Worm (Caenorhabditis elegans) whole organism, L2 larva: Measurements from ENCODE around the gene T07C4.3.
A peak's percentile ranks its signal among the peaks of the same experiment; 100 is the strongest.

Experiments
- C34F6.9 ChIP-seq: fragments of 150-350 bp; optimal IDR thresholded peaks from 2 replicates; lab custom pipeline; 2014; ENCODE audit warnings: missing biosample characterization, missing genetic modification characterization
- F13H6.1 ChIP-seq: sonication (generic microtip); optimal IDR thresholded peaks from 2 replicates; lab custom pipeline; 2016; ENCODE audit warnings: missing genetic modification characterization, missing compliant biosample characterization
- Y55F3AM.14 ChIP-seq: fragments of 200-800 bp; sonication (Bioruptor generic); optimal IDR thresholded peaks from 2 replicates; lab custom pipeline; 2018; ENCODE audit warnings: mild to moderate bottlenecking, missing genetic modification characterization, missing compliant biosample characterization
- ZK546.5 ChIP-seq: sonication (generic microtip); optimal IDR thresholded peaks from 2 replicates; lab custom pipeline; 2017; ENCODE audit warnings: missing biosample characterization, missing genetic modification characterization
- alr-1 ChIP-seq: fragments of 150-350 bp; optimal IDR thresholded peaks from 2 replicates; lab custom pipeline; 2014; ENCODE audit warnings: missing biosample characterization, missing genetic modification characterization
- aly-2 ChIP-seq: fragments of 150-350 bp; optimal IDR thresholded peaks from 2 replicates; lab custom pipeline; 2014; ENCODE audit warnings: missing biosample characterization, missing genetic modification characterization
- ama-1 ChIP-seq: fragments of 150-350 bp; optimal IDR thresholded peaks from 2 replicates; lab custom pipeline; 2018; ENCODE audit warnings: inconsistent platforms
- blmp-1 ChIP-seq: sonication (generic microtip); optimal IDR thresholded peaks from 2 replicates; lab custom pipeline; 2017; ENCODE audit warnings: missing genetic modification characterization, mild to moderate bottlenecking, missing compliant biosample characterization, antibody characterized with exemption, moderate library complexity; ENCODE audit not compliant: insufficient read depth
- ceh-16 ChIP-seq: fragments of 150-350 bp; optimal IDR thresholded peaks from 2 replicates; lab custom pipeline; 2014; ENCODE audit warnings: missing biosample characterization, missing genetic modification characterization
- ceh-82 ChIP-seq: fragments of 150-350 bp; optimal IDR thresholded peaks from 2 replicates; lab custom pipeline; 2014; ENCODE audit warnings: missing biosample characterization, missing genetic modification characterization
- crh-2 ChIP-seq: sonication (generic microtip); optimal IDR thresholded peaks from 2 replicates; lab custom pipeline; 2017; ENCODE audit warnings: missing biosample characterization, missing genetic modification characterization
- dmd-4 ChIP-seq: sonication (generic microtip); optimal IDR thresholded peaks from 2 replicates; lab custom pipeline; 2017; ENCODE audit warnings: missing biosample characterization, missing genetic modification characterization
- egl-27 ChIP-seq: sonication (generic microtip); optimal IDR thresholded peaks from 3 replicates; lab custom pipeline; 2017; ENCODE audit warnings: missing biosample characterization, missing genetic modification reagents, missing genetic modification characterization
- elt-1 ChIP-seq: fragments of 150-350 bp; optimal IDR thresholded peaks from 2 replicates; lab custom pipeline; 2014; ENCODE audit warnings: missing biosample characterization, missing genetic modification characterization
- fos-1 ChIP-seq: fragments of 150-350 bp; optimal IDR thresholded peaks from 2 replicates; lab custom pipeline; 2014; ENCODE audit warnings: missing biosample characterization, missing genetic modification characterization
- gmeb-1 ChIP-seq: fragments of 150-350 bp; optimal IDR thresholded peaks from 2 replicates; lab custom pipeline; 2014; ENCODE audit warnings: missing biosample characterization, missing genetic modification characterization
- lin-11 ChIP-seq: fragments of 150-350 bp; sonication (generic microtip); optimal IDR thresholded peaks from 2 replicates; lab custom pipeline; 2014; ENCODE audit warnings: missing biosample characterization, missing genetic modification characterization, inconsistent platforms, mixed read lengths
- lin-13 ChIP-seq: fragments of 150-350 bp; optimal IDR thresholded peaks from 2 replicates; lab custom pipeline; 2014; ENCODE audit warnings: missing biosample characterization, missing genetic modification reagents, missing genetic modification characterization
- lin-39 ChIP-seq: fragments of 150-350 bp; optimal IDR thresholded peaks from 2 replicates; lab custom pipeline; 2014; ENCODE audit warnings: missing biosample characterization, missing genetic modification reagents, missing genetic modification characterization
- mbf-1 ChIP-seq: sonication (generic microtip); optimal IDR thresholded peaks from 2 replicates; lab custom pipeline; 2017; ENCODE audit warnings: missing biosample characterization, missing genetic modification characterization
- mdl-1 ChIP-seq, 2 experiments: fragments of 150-350 bp in 1 of 2; sonication (generic microtip) in 1 of 2; optimal IDR thresholded peaks; 2 replicates each; lab custom pipeline; 2017; ENCODE audit warnings: missing biosample characterization in 2 of 2, missing genetic modification characterization in 2 of 2
- nhr-10 ChIP-seq: sonication (generic microtip); optimal IDR thresholded peaks from 2 replicates; lab custom pipeline; 2017; ENCODE audit warnings: missing biosample characterization, missing genetic modification characterization
- nhr-12 ChIP-seq: fragments of 150-350 bp; optimal IDR thresholded peaks from 2 replicates; lab custom pipeline; 2014; ENCODE audit warnings: missing biosample characterization, missing genetic modification characterization
- nhr-129 ChIP-seq: fragments of 150-350 bp; optimal IDR thresholded peaks from 2 replicates; lab custom pipeline; 2014; ENCODE audit warnings: missing biosample characterization, missing genetic modification characterization
- nhr-21 ChIP-seq: fragments of 150-350 bp; optimal IDR thresholded peaks from 2 replicates; lab custom pipeline; 2014; ENCODE audit warnings: missing biosample characterization, missing genetic modification characterization
- nhr-23 ChIP-seq: fragments of 150-350 bp; optimal IDR thresholded peaks from 2 replicates; lab custom pipeline; 2014; ENCODE audit warnings: missing biosample characterization, missing genetic modification reagents, missing genetic modification characterization
- nhr-237 ChIP-seq: fragments of 150-350 bp; optimal IDR thresholded peaks from 2 replicates; lab custom pipeline; 2014; ENCODE audit warnings: missing biosample characterization, missing genetic modification characterization
- nhr-25 ChIP-seq: fragments of 150-350 bp; sonication (generic microtip); optimal IDR thresholded peaks from 3 replicates; lab custom pipeline; 2014; ENCODE audit warnings: missing biosample characterization, missing genetic modification characterization
- nhr-6 ChIP-seq: fragments of 150-350 bp; optimal IDR thresholded peaks from 2 replicates; lab custom pipeline; 2014; ENCODE audit warnings: missing biosample characterization, missing genetic modification characterization
- nhr-77 ChIP-seq: fragments of 150-350 bp; optimal IDR thresholded peaks from 2 replicates; lab custom pipeline; 2014; ENCODE audit warnings: missing biosample characterization, missing genetic modification characterization
- peb-1 ChIP-seq: fragments of 150-350 bp; optimal IDR thresholded peaks from 2 replicates; lab custom pipeline; 2014; ENCODE audit warnings: missing biosample characterization, missing genetic modification characterization
- sem-4 ChIP-seq: fragments of 150-350 bp; optimal IDR thresholded peaks from 2 replicates; lab custom pipeline; 2014; ENCODE audit warnings: missing biosample characterization, missing genetic modification reagents, missing genetic modification characterization
- skn-1 ChIP-seq: sonication (generic microtip); optimal IDR thresholded peaks from 2 replicates; lab custom pipeline; 2017; ENCODE audit warnings: missing biosample characterization, missing genetic modification characterization
- sma-3 ChIP-seq: sonication (generic microtip); optimal IDR thresholded peaks from 2 replicates; lab custom pipeline; 2016; ENCODE audit warnings: missing genetic modification reagents, missing genetic modification characterization, missing compliant biosample characterization
- sma-9 ChIP-seq, 2 experiments: fragments of 150-350 bp in 1 of 2; sonication (generic microtip) in 1 of 2; optimal IDR thresholded peaks; 2 replicates each; lab custom pipeline; 2014 to 2016; ENCODE audit warnings: missing genetic modification characterization in 2 of 2, mild to moderate bottlenecking in 1 of 2, missing biosample characterization in 1 of 2, missing compliant biosample characterization in 1 of 2, missing genetic modification reagents in 1 of 2, moderate library complexity in 1 of 2
- snpc-4 ChIP-seq: fragments of 150-350 bp; optimal IDR thresholded peaks from 2 replicates; lab custom pipeline; 2014; ENCODE audit warnings: missing biosample characterization, missing genetic modification characterization
- unc-39 ChIP-seq: fragments of 150-350 bp; optimal IDR thresholded peaks from 2 replicates; lab custom pipeline; 2014; ENCODE audit warnings: missing biosample characterization, missing genetic modification characterization
- unc-55 ChIP-seq: fragments of 150-350 bp; sonication (generic microtip); optimal IDR thresholded peaks from 3 replicates; lab custom pipeline; 2014; ENCODE audit warnings: missing biosample characterization, missing genetic modification reagents, missing genetic modification characterization
- unc-62 ChIP-seq: fragments of 150-350 bp; optimal IDR thresholded peaks from 2 replicates; lab custom pipeline; 2014; ENCODE audit warnings: missing biosample characterization, missing genetic modification reagents, missing genetic modification characterization
- zag-1 ChIP-seq: fragments of 150-350 bp; optimal IDR thresholded peaks from 2 replicates; lab custom pipeline; 2014; ENCODE audit warnings: missing biosample characterization, missing genetic modification characterization
- ztf-1 ChIP-seq: fragments of 200-800 bp; sonication (Bioruptor generic); conservative IDR thresholded peaks from 2 replicates; pipeline ENCODE4 v1.3.6; 2022; ENCODE audit warnings: missing genetic modification characterization, missing compliant biosample characterization
- ztf-11 ChIP-seq: sonication (generic microtip); optimal IDR thresholded peaks from 2 replicates; lab custom pipeline; 2017; ENCODE audit warnings: missing biosample characterization, missing genetic modification characterization
- ztf-4 ChIP-seq: fragments of 150-350 bp; optimal IDR thresholded peaks from 2 replicates; lab custom pipeline; 2014; ENCODE audit warnings: missing biosample characterization, missing genetic modification characterization

Gene T07C4.3

ce11 chrIII:10353423-10353822 is 1.5 kb downstream of the T07C4.3 start:
- TF ChIP-seq fos-1 (tag; lab: Kevin White, UChicago) (no peak), lin-13 (GFP tag; lab: Kevin White, UChicago) (no peak), lin-39 (no peak), dmd-4 (tag; lab: Kevin White, UChicago) (no peak), aly-2 (tag; lab: Kevin White, UChicago) (no peak), ceh-82 (no peak), zag-1 (tag; lab: Kevin White, UChicago) (no peak), unc-55 (GFP tag; lab: Kevin White, UChicago) (no peak), skn-1 (no peak), sem-4 (tag; lab: Kevin White, UChicago) (no peak), ZK546.5 (tag; lab: Kevin White, UChicago) (no peak), nhr-237 (tag; lab: Kevin White, UChicago) (no peak), nhr-6 (no peak), F13H6.1 (no peak), peb-1 (tag; lab: Kevin White, UChicago) (no peak)

- peak; percentile 25 for TF ChIP-seq crh-2 (tag; lab: Kevin White, UChicago)
- TF ChIP-seq snpc-4 (tag; lab: Kevin White, UChicago), result no peak
- TF ChIP-seq, all 48 proteins: peak for 1
Observed at ce11 chrIII:10354591-10354990, 2.6 kb downstream of the T07C4.3 start.

ce11 chrIII:10355382-10355781 is 3.4 kb downstream of the T07C4.3 start, which contains the start of gene spp-1:
Gene spp-1 (minus strand): TSS chrIII:10355668.
- TF ChIP-seq sma-9 (GFP tag; optimal IDR thresholded peaks at IDR 0.05; lab: Kevin White, UChicago) (peak; percentile 54), sma-9 (tag; optimal IDR thresholded peaks at IDR 0.05; lab: Kevin White, UChicago) (no peak), gmeb-1 (peak; percentile 37), nhr-10 (tag; lab: Kevin White, UChicago) (no peak), ztf-1 (no peak), nhr-6 (no peak), fos-1 (tag; lab: Kevin White, UChicago) (peak; percentile 75), nhr-25 (no peak), crh-2 (tag; lab: Kevin White, UChicago) (peak; percentile 38), elt-1 (tag; lab: Kevin White, UChicago) (no peak)

- TF ChIP-seq ama-1 (lab: Kevin White, UChicago) (no peak), aly-2 (tag; lab: Kevin White, UChicago) (no peak), lin-13 (GFP tag; lab: Kevin White, UChicago) (peak; percentile 72), F13H6.1 (peak; percentile 37), nhr-12 (tag; lab: Kevin White, UChicago) (no peak), nhr-129 (tag; lab: Kevin White, UChicago) (peak; percentile 63), sma-9 (GFP tag; optimal IDR thresholded peaks at IDR 0.05; lab: Kevin White, UChicago) (peak; percentile 69), sma-9 (tag; optimal IDR thresholded peaks at IDR 0.05; lab: Kevin White, UChicago) (no peak), egl-27 (tag; lab: Kevin White, UChicago) (no peak), snpc-4 (tag; lab: Kevin White, UChicago) (peak; percentile 74), nhr-23 (tag; lab: Kevin White, UChicago) (no peak), Y55F3AM.14 (no peak), unc-62 (no peak), nhr-10 (tag; lab: Kevin White, UChicago) (no peak), ceh-16 (tag; lab: Kevin White, UChicago) (no peak), crh-2 (tag; lab: Kevin White, UChicago) (peak; percentile 85), lin-39 (no peak), elt-1 (tag; lab: Kevin White, UChicago) (no peak), skn-1 (no peak), gmeb-1 (peak; percentile 98), unc-55 (GFP tag; lab: Kevin White, UChicago) (peak; percentile 82), nhr-237 (tag; lab: Kevin White, UChicago) (no peak), nhr-6 (peak; percentile 50), mbf-1 (tag; lab: Kevin White, UChicago) (no peak), blmp-1 (tag; lab: Kevin White, UChicago) (no peak), lin-11 (no peak), dmd-4 (tag; lab: Kevin White, UChicago) (no peak), zag-1 (tag; lab: Kevin White, UChicago) (no peak), ztf-11 (tag; lab: Kevin White, UChicago) (no peak), fos-1 (tag; lab: Kevin White, UChicago) (peak; percentile 50), alr-1 (no peak), C34F6.9 (tag; lab: Kevin White, UChicago) (peak; percentile 72), mdl-1 (tag; optimal IDR thresholded peaks at IDR 0.05; lab: Kevin White, UChicago) (no peak), sma-3 (GFP tag; lab: Kevin White, UChicago) (peak; percentile 80), ZK546.5 (tag; lab: Kevin White, UChicago) (no peak), ztf-4 (tag; lab: Kevin White, UChicago) (no peak), nhr-77 (no peak), sem-4 (tag; lab: Kevin White, UChicago) (peak; percentile 74), nhr-21 (tag; lab: Kevin White, UChicago) (peak; percentile 71), ceh-82 (no peak), unc-39 (tag; lab: Kevin White, UChicago) (no peak), ztf-1 (no peak)
Observed at ce11 chrIII:10357598-10358186, 5.7 kb downstream of the T07C4.3 start, which contains the start of gene umps-1. Gene umps-1 (minus strand): TSS chrIII:10357648.
